Worm (Caenorhabditis elegans) whole organism, late embryonic: ENCODE data around the gene slcr-46.1.
A peak's percentile ranks its signal among the peaks of the same experiment; 100 is the strongest.

Source experiments
- C08G9.2 ChIP-seq: sonication (generic microtip); optimal IDR thresholded peaks from 2 replicates; lab custom pipeline; 2016; ENCODE audit warnings: mild to moderate bottlenecking, missing genetic modification characterization, moderate library complexity, missing compliant biosample characterization
- C38D4.7 ChIP-seq: fragments of 200-800 bp; sonication (Bioruptor generic); optimal IDR thresholded peaks from 2 replicates; lab custom pipeline; 2018; ENCODE audit warnings: mild to moderate bottlenecking, missing genetic modification characterization, moderate library complexity, missing compliant biosample characterization
- F13H6.1 ChIP-seq: sonication (generic microtip); optimal IDR thresholded peaks from 2 replicates; lab custom pipeline; 2016; ENCODE audit warnings: missing genetic modification characterization, missing compliant biosample characterization
- K09A11.1 ChIP-seq: sonication (generic microtip); optimal IDR thresholded peaks from 2 replicates; lab custom pipeline; 2017; ENCODE audit warnings: antibody characterized with exemption, mild to moderate bottlenecking, missing genetic modification characterization, missing compliant biosample characterization; ENCODE audit not compliant: insufficient read depth
- T23F11.4 ChIP-seq: fragments of 200-800 bp; sonication (Bioruptor generic); optimal IDR thresholded peaks from 2 replicates; lab custom pipeline; 2018; ENCODE audit warnings: mild to moderate bottlenecking, missing genetic modification characterization, missing compliant biosample characterization
- ceh-14 ChIP-seq: sonication (generic microtip); optimal IDR thresholded peaks from 2 replicates; lab custom pipeline; 2016; ENCODE audit warnings: missing genotype, missing genetic modification characterization, missing compliant biosample characterization
- ceh-30 ChIP-seq: fragments of 150-350 bp; optimal IDR thresholded peaks from 2 replicates; lab custom pipeline; 2014; ENCODE audit warnings: missing biosample characterization, missing genetic modification characterization
- ceh-48 ChIP-seq: sonication (generic microtip); optimal IDR thresholded peaks from 2 replicates; lab custom pipeline; 2016; ENCODE audit warnings: missing genetic modification characterization, inconsistent platforms, missing compliant biosample characterization
- che-1 ChIP-seq: sonication (generic microtip); optimal IDR thresholded peaks from 2 replicates; lab custom pipeline; 2016; ENCODE audit warnings: mild to moderate bottlenecking, missing genetic modification characterization, missing compliant biosample characterization
- elt-2 ChIP-seq: sonication (generic microtip); optimal IDR thresholded peaks from 2 replicates; lab custom pipeline; 2016; ENCODE audit warnings: missing genetic modification reagents, missing genetic modification characterization, missing compliant biosample characterization
- elt-4 ChIP-seq: sonication (generic microtip); optimal IDR thresholded peaks from 2 replicates; lab custom pipeline; 2016; ENCODE audit warnings: missing genetic modification characterization, missing compliant biosample characterization
- ets-4 ChIP-seq: sonication (generic microtip); optimal IDR thresholded peaks from 2 replicates; lab custom pipeline; 2016; ENCODE audit warnings: missing genetic modification characterization, missing compliant biosample characterization
- eyg-1 ChIP-seq: sonication (generic microtip); optimal IDR thresholded peaks from 2 replicates; lab custom pipeline; 2016; ENCODE audit warnings: missing genotype, missing genetic modification characterization, missing compliant biosample characterization
- fkh-10 ChIP-seq: fragments of 150-350 bp; optimal IDR thresholded peaks from 2 replicates; lab custom pipeline; 2014; ENCODE audit warnings: missing biosample characterization, missing genetic modification reagents, missing genetic modification characterization
- fkh-6 ChIP-seq: sonication (generic microtip); optimal IDR thresholded peaks from 2 replicates; lab custom pipeline; 2016; ENCODE audit warnings: missing genetic modification characterization, missing compliant biosample characterization
- gmeb-2 ChIP-seq: sonication (generic microtip); optimal IDR thresholded peaks from 2 replicates; lab custom pipeline; 2016; ENCODE audit warnings: missing genetic modification characterization, inconsistent platforms, missing compliant biosample characterization
- hlh-15 ChIP-seq: sonication (generic microtip); optimal IDR thresholded peaks from 2 replicates; lab custom pipeline; 2016; ENCODE audit warnings: missing genetic modification characterization, missing compliant biosample characterization
- hlh-6 ChIP-seq: sonication (generic microtip); optimal IDR thresholded peaks from 2 replicates; lab custom pipeline; 2016; ENCODE audit warnings: missing genotype, missing genetic modification characterization, missing compliant biosample characterization
- lim-6 ChIP-seq: sonication (generic microtip); optimal IDR thresholded peaks from 2 replicates; lab custom pipeline; 2016; ENCODE audit warnings: missing genetic modification characterization, missing compliant biosample characterization
- madf-2 ChIP-seq: sonication (generic microtip); optimal IDR thresholded peaks from 2 replicates; lab custom pipeline; 2017; ENCODE audit warnings: missing genetic modification characterization, missing compliant biosample characterization
- mec-3 ChIP-seq: sonication (generic microtip); optimal IDR thresholded peaks from 2 replicates; lab custom pipeline; 2016; ENCODE audit warnings: borderline replicate concordance, missing genetic modification characterization, missing compliant biosample characterization
- nfya-1 ChIP-seq: sonication (generic microtip); optimal IDR thresholded peaks from 2 replicates; lab custom pipeline; 2017; ENCODE audit warnings: missing genetic modification characterization, mild to moderate bottlenecking, missing compliant biosample characterization, antibody characterized with exemption, moderate library complexity
- odd-2 ChIP-seq: sonication (generic microtip); optimal IDR thresholded peaks from 2 replicates; lab custom pipeline; 2017; ENCODE audit warnings: antibody characterized with exemption, mild to moderate bottlenecking, missing genetic modification characterization, missing compliant biosample characterization
- pha-2 ChIP-seq: sonication (generic microtip); optimal IDR thresholded peaks from 2 replicates; lab custom pipeline; 2017; ENCODE audit warnings: mild to moderate bottlenecking, missing genetic modification characterization, missing compliant biosample characterization
- pha-4 ChIP-seq: fragments of 150-350 bp; optimal IDR thresholded peaks from 2 replicates; lab custom pipeline; 2018; ENCODE audit warnings: missing biosample characterization, missing genetic modification reagents, missing genetic modification characterization
- pqm-1 ChIP-seq: sonication (generic microtip); optimal IDR thresholded peaks from 2 replicates; lab custom pipeline; 2016; ENCODE audit warnings: missing genetic modification characterization, missing compliant biosample characterization
- pros-1 ChIP-seq: fragments of 150-350 bp; optimal IDR thresholded peaks from 2 replicates; lab custom pipeline; 2014; ENCODE audit warnings: missing biosample characterization, missing genetic modification reagents, missing genetic modification characterization
- sdc-2 ChIP-seq: sonication (generic microtip); optimal IDR thresholded peaks from 2 replicates; lab custom pipeline; 2016; ENCODE audit warnings: missing genotype, missing genetic modification characterization, missing compliant biosample characterization
- sox-4 ChIP-seq: sonication (generic microtip); optimal IDR thresholded peaks from 2 replicates; lab custom pipeline; 2017; ENCODE audit warnings: mild to moderate bottlenecking, missing genetic modification characterization, inconsistent platforms, missing compliant biosample characterization
- syd-9 ChIP-seq: sonication (generic microtip); optimal IDR thresholded peaks from 2 replicates; lab custom pipeline; 2016; ENCODE audit warnings: mild to moderate bottlenecking, missing genetic modification characterization, moderate library complexity, missing compliant biosample characterization
- tbx-2 ChIP-seq: sonication (generic microtip); optimal IDR thresholded peaks from 2 replicates; lab custom pipeline; 2016; ENCODE audit warnings: missing genetic modification characterization, missing compliant biosample characterization
- tbx-7 ChIP-seq: sonication (generic microtip); optimal IDR thresholded peaks from 2 replicates; lab custom pipeline; 2016; ENCODE audit warnings: missing genotype, missing genetic modification characterization, missing compliant biosample characterization
- ttx-3 ChIP-seq: sonication (generic microtip); optimal IDR thresholded peaks from 2 replicates; lab custom pipeline; 2016; ENCODE audit warnings: missing genetic modification reagents, missing genetic modification characterization, missing compliant biosample characterization
- unc-42 ChIP-seq: sonication (generic microtip); optimal IDR thresholded peaks from 2 replicates; lab custom pipeline; 2016; ENCODE audit warnings: missing genotype, missing genetic modification characterization, missing compliant biosample characterization
- unc-55 ChIP-seq: sonication (generic microtip); optimal IDR thresholded peaks from 2 replicates; lab custom pipeline; 2017; ENCODE audit warnings: missing biosample characterization, missing genetic modification reagents, missing genetic modification characterization

Gene slcr-46.1

DNA sequence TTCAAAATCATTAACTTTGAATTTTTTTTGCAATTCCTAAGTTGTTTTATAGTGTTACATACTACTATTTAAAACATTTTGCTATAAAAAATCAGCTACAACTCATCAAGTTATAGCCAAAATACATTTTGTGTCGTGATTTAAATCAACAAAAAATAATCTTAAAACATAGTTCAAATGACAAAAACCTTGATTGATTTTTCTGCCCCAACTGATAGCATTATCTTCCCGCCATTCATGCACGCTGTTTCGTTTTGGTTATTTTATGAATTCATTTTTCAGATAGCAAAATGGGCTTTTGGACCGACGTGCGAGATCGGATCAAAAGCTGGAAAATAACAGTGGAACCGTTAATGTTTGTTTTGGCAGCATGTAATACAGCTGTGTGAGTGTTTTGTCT lies at the start of gene slcr-46.1:
slcr-46.1 (plus strand) TSS at position 274 of the 400 bp plus-strand sequence.
- no peak for TF ChIP-seq ttx-3 (tag; lab: Kevin White, UChicago)
- TF ChIP-seq hlh-15 (tag; lab: Kevin White, UChicago): no peak
- TF ChIP-seq ceh-14: no peak
- no peak for TF ChIP-seq pros-1 (tag; lab: Kevin White, UChicago)
- TF ChIP-seq sox-4 (tag; lab: Kevin White, UChicago): no peak
- no peak for TF ChIP-seq eyg-1 (tag; lab: Kevin White, UChicago)
- no peak for TF ChIP-seq lim-6
- no peak for TF ChIP-seq che-1 (tag; lab: Kevin White, UChicago)
- no peak for TF ChIP-seq pha-4 (tag; lab: Kevin White, UChicago)
- no peak for TF ChIP-seq fkh-10
- TF ChIP-seq odd-2 (tag; lab: Kevin White, UChicago): no peak
- TF ChIP-seq ceh-48 (tag; lab: Kevin White, UChicago): no peak
- no peak for TF ChIP-seq mec-3 (tag; lab: Kevin White, UChicago)
- no peak for TF ChIP-seq unc-55 (GFP tag; lab: Kevin White, UChicago)

DNA sequence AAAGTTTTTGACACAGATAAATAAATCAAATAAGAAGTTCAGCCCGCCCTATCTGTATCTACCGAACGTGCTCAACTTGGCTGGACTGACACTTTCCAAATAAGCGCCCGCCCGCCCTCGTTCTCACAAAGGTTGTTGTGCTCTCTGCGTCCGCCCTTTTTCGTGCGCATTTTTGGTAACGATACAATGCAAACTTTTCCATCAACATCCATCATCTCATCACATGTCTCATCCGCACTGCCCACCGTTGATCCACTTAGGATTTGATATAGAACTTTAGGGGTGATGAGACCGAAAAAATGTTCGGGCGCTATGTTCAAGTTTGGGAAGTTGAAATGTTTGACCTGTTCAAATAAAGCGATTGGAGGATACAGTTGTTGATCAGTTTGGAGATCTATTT lies 46.6 kb upstream of the slcr-46.1 start, which contains the start of gene C05E11.7:
C05E11.7 (minus strand) TSS at position 101 of the 400 bp plus-strand sequence.
- TF ChIP-seq gmeb-2 (tag; lab: Kevin White, UChicago) (no peak), T23F11.4 (GFP tag; lab: Kevin White, UChicago) (no peak), elt-4 (tag; lab: Kevin White, UChicago) (no peak), odd-2 (tag; lab: Kevin White, UChicago) (no peak), tbx-2 (tag; lab: Kevin White, UChicago) (no peak), hlh-6 (tag; lab: Kevin White, UChicago) (no peak), unc-55 (GFP tag; lab: Kevin White, UChicago) (no peak), fkh-10 (no peak), ceh-30 (no peak), pqm-1 (no peak)

DNA sequence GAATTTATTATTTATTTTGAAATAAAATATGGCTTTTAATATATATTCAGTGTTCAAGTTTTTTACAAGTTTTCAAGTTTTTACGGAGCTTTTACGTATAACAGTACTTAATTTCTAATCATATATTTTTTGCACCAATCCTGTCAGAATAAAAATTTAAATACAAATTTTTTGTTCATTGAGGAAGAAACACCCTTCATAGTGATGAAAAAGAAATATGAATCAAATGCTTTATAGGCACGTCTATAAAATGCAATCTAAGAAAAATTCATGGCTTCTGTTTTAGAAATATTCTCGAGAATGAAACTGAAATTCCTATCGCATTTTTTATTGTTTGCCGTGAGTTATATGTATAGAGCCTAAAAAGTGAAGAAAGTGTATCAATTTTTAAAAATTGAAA lies 45.5 kb upstream of the slcr-46.1 start, which contains the start of gene C05E11.2:
C05E11.2 (plus strand) TSS at position 301 of the 400 bp plus-strand sequence.
- TF ChIP-seq pqm-1: no peak
- no peak for TF ChIP-seq F13H6.1 (tag; lab: Kevin White, UChicago)
- no peak for TF ChIP-seq C08G9.2 (tag; lab: Kevin White, UChicago)
- no peak for TF ChIP-seq syd-9 (tag; lab: Kevin White, UChicago)
- TF ChIP-seq eyg-1 (tag; lab: Kevin White, UChicago): no peak
- TF ChIP-seq sdc-2 (tag; lab: Kevin White, UChicago): no peak
- TF ChIP-seq C38D4.7: no peak
- no peak for TF ChIP-seq pha-2
- no peak for TF ChIP-seq tbx-7 (tag; lab: Kevin White, UChicago)
- no peak for TF ChIP-seq ets-4 (tag; lab: Kevin White, UChicago)
- TF ChIP-seq madf-2 (tag; lab: Kevin White, UChicago): no peak
- TF ChIP-seq fkh-6: no peak
- TF ChIP-seq elt-4 (tag; lab: Kevin White, UChicago): no peak

DNA sequence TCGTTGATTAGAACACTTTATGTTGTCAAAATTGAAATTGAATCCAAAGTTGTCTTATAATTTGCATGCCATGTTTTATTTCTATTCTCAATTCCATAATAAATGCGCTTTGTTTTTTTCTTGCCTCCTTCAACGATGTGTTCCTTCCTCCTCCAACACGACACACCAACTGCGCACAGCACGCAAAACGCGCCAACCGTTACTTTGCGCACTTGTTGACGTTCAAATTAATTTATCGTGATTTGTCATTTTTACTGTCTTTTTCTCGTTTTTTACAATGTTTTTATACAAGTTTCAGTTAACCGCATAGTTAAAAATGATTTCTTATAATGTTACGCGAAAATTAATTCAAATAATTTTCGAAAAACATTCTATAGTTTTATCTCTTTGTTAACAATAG lies 44.2 kb upstream of the slcr-46.1 start:
- TF ChIP-seq ceh-48 (tag; lab: Kevin White, UChicago) (no peak), elt-2 (tag; lab: Kevin White, UChicago) (peak; percentile 6), K09A11.1 (tag; lab: Kevin White, UChicago) (no peak), unc-42 (tag; lab: Kevin White, UChicago) (peak; percentile 61), F13H6.1 (tag; lab: Kevin White, UChicago) (no peak), hlh-15 (tag; lab: Kevin White, UChicago) (no peak), ttx-3 (tag; lab: Kevin White, UChicago) (no peak), nfya-1 (peak; percentile 28)
